Worm (Caenorhabditis elegans) whole organism, L4 larva: ENCODE measurements around the gene nasp-1.

Experiments used
- F10B5.3 ChIP-seq: sonication (generic microtip); optimal IDR thresholded peaks from 2 replicates; lab custom pipeline; 2016; ENCODE audit warnings: mild to moderate bottlenecking, missing genetic modification characterization, missing compliant biosample characterization
- F26F4.8 ChIP-seq: fragments of 200-800 bp; sonication (Bioruptor generic); conservative IDR thresholded peaks from 2 replicates; pipeline ENCODE4 v1.3.6; 2022; ENCODE audit warnings: missing genetic modification characterization, missing compliant biosample characterization
- F37D6.2 ChIP-seq: sonication (generic microtip); optimal IDR thresholded peaks from 2 replicates; lab custom pipeline; 2016; ENCODE audit warnings: mild to moderate bottlenecking, missing genetic modification characterization, missing compliant biosample characterization
- F44E2.7 ChIP-seq: fragments of 200-800 bp; sonication (Bioruptor generic); IDR thresholded peaks from 2 replicates; pipeline ENCODE4 v2.1.2; 2022; ENCODE audit warnings: missing genetic modification characterization, missing compliant biosample characterization
- F49E8.2 ChIP-seq: sonication (generic microtip); optimal IDR thresholded peaks from 2 replicates; lab custom pipeline; 2016; ENCODE audit warnings: missing compliant biosample characterization, mild to moderate bottlenecking, missing genetic modification characterization, borderline replicate concordance
- T26A8.4 ChIP-seq: fragments of 200-800 bp; sonication (Bioruptor generic); IDR thresholded peaks from 2 replicates; pipeline ENCODE4 v1.3.6; 2022; ENCODE audit warnings: missing genetic modification characterization, missing compliant biosample characterization
- Y105C5A.15 ChIP-seq: fragments of 200-800 bp; sonication (Bioruptor generic); IDR thresholded peaks from 2 replicates; pipeline ENCODE4 v1.3.6; 2022; ENCODE audit warnings: missing genetic modification characterization, missing compliant biosample characterization
- ZK337.2 ChIP-seq: fragments of 200-800 bp; sonication (Bioruptor generic); IDR thresholded peaks from 2 replicates; pipeline ENCODE4 v1.3.6; 2022; ENCODE audit warnings: missing genetic modification reagents, missing genetic modification characterization, missing compliant biosample characterization
- arid-1 ChIP-seq: fragments of 200-800 bp; sonication (Bioruptor generic); conservative IDR thresholded peaks from 2 replicates; pipeline ENCODE4 v1.3.6; 2022; ENCODE audit warnings: missing genetic modification reagents, missing genetic modification characterization, missing compliant biosample characterization
- attf-4 ChIP-seq: sonication (generic microtip); optimal IDR thresholded peaks from 3 replicates; lab custom pipeline; 2017; ENCODE audit warnings: missing biosample characterization, missing genetic modification characterization
- ceh-20 ChIP-seq: fragments of 200-800 bp; sonication (Bioruptor generic); IDR thresholded peaks from 2 replicates; pipeline ENCODE4 v1.3.6; 2022; ENCODE audit warnings: missing genetic modification reagents, missing genetic modification characterization, missing compliant biosample characterization
- ceh-62 ChIP-seq: sonication (generic microtip); optimal IDR thresholded peaks from 2 replicates; lab custom pipeline; 2017; ENCODE audit warnings: missing biosample characterization, missing genetic modification characterization
- daf-16 ChIP-seq, 3 experiments: sonication (generic microtip); optimal IDR thresholded peaks; 2 replicates each; lab custom pipeline; 2016 to 2017; ENCODE audit warnings: missing genetic modification characterization in 3 of 3, missing genetic modification reagents in 3 of 3, mild to moderate bottlenecking in 2 of 3, missing compliant biosample characterization in 2 of 3, missing biosample characterization in 1 of 3, moderate library complexity in 1 of 3
- daf-8 ChIP-seq: fragments of 200-800 bp; sonication (Bioruptor generic); IDR thresholded peaks from 2 replicates; pipeline ENCODE4 v1.3.6; 2022; ENCODE audit warnings: missing genetic modification characterization, missing compliant biosample characterization
- dmd-6 ChIP-seq: fragments of 200-800 bp; sonication (Bioruptor generic); IDR thresholded peaks from 2 replicates; pipeline ENCODE4 v1.3.6; 2022; ENCODE audit warnings: missing genetic modification reagents, missing genetic modification characterization, missing compliant biosample characterization
- dpl-1 ChIP-seq: fragments of 150-350 bp; optimal IDR thresholded peaks from 2 replicates; lab custom pipeline; 2014; ENCODE audit warnings: missing biosample characterization, missing genetic modification reagents, missing genetic modification characterization
- dve-1 ChIP-seq: sonication (generic microtip); optimal IDR thresholded peaks from 2 replicates; lab custom pipeline; 2017; ENCODE audit warnings: antibody characterized with exemption, mild to moderate bottlenecking, missing genetic modification characterization, missing compliant biosample characterization; ENCODE audit not compliant: insufficient read depth
- hif-1 ChIP-seq, 2 experiments: sonication (generic microtip); optimal IDR thresholded peaks; 2 replicates each; lab custom pipeline; 2016 to 2017; ENCODE audit warnings: missing compliant biosample characterization in 2 of 2, missing genetic modification characterization in 2 of 2, missing genetic modification reagents in 2 of 2, missing genotype in 2 of 2, mild to moderate bottlenecking in 1 of 2
- hlh-11 ChIP-seq: fragments of 200-800 bp; sonication (Bioruptor generic); optimal IDR thresholded peaks from 2 replicates; lab custom pipeline; 2018; ENCODE audit warnings: mild to moderate bottlenecking, missing genetic modification characterization, missing compliant biosample characterization
- hmg-1.1 ChIP-seq: fragments of 200-800 bp; sonication (Bioruptor generic); IDR thresholded peaks from 2 replicates; pipeline ENCODE4 v1.3.6; 2022; ENCODE audit warnings: missing genetic modification reagents, missing genetic modification characterization, missing compliant biosample characterization
- jun-1 ChIP-seq: fragments of 150-350 bp; optimal IDR thresholded peaks from 2 replicates; lab custom pipeline; 2014; ENCODE audit warnings: missing biosample characterization, missing genetic modification reagents, missing genetic modification characterization
- lin-13 ChIP-seq: fragments of 150-350 bp; optimal IDR thresholded peaks from 2 replicates; lab custom pipeline; 2014; ENCODE audit warnings: missing biosample characterization, missing genetic modification reagents, missing genetic modification characterization
- lin-29 ChIP-seq: fragments of 200-800 bp; sonication (Bioruptor generic); IDR thresholded peaks from 2 replicates; pipeline ENCODE4 v1.3.6; 2022; ENCODE audit warnings: missing genetic modification reagents, missing genetic modification characterization, missing compliant biosample characterization
- lin-38 ChIP-seq: fragments of 200-800 bp; sonication (Bioruptor generic); IDR thresholded peaks from 2 replicates; pipeline ENCODE4 v1.3.6; 2022; ENCODE audit warnings: missing genetic modification reagents, missing genetic modification characterization, missing compliant biosample characterization
- lsy-2 ChIP-seq, 2 experiments: fragments of 150-350 bp in 1 of 2; sonication (generic microtip) in 1 of 2; optimal IDR thresholded peaks; 2 replicates each; lab custom pipeline; 2014 to 2017; ENCODE audit warnings: missing biosample characterization in 2 of 2, missing genetic modification characterization in 2 of 2
- madf-5 ChIP-seq, 2 experiments: fragments of 200-800 bp; sonication (Bioruptor generic); IDR thresholded peaks; 2 replicates each; pipeline ENCODE4 v1.3.6; 2022; ENCODE audit warnings: missing compliant biosample characterization in 2 of 2, missing genetic modification characterization in 2 of 2
- mdl-1 ChIP-seq, 2 experiments: fragments of 150-350 bp in 1 of 2; sonication (generic microtip) in 1 of 2; optimal IDR thresholded peaks; 2 replicates each; lab custom pipeline; 2014 to 2017; ENCODE audit warnings: missing biosample characterization in 2 of 2, missing genetic modification characterization in 2 of 2
- mdt-29 ChIP-seq: fragments of 200-800 bp; sonication (Bioruptor generic); IDR thresholded peaks from 2 replicates; pipeline ENCODE4 v1.3.6; 2022; ENCODE audit warnings: missing genetic modification reagents, missing genetic modification characterization, missing compliant biosample characterization
- mes-2 ChIP-seq: sonication (generic microtip); optimal IDR thresholded peaks from 2 replicates; lab custom pipeline; 2016; ENCODE audit warnings: missing genotype, mild to moderate bottlenecking, missing genetic modification characterization, missing compliant biosample characterization; ENCODE audit not compliant: poor library complexity, severe bottlenecking
- mxl-3 ChIP-seq: fragments of 200-800 bp; sonication (Bioruptor generic); optimal IDR thresholded peaks from 2 replicates; lab custom pipeline; 2018; ENCODE audit warnings: mild to moderate bottlenecking, missing genetic modification characterization, missing compliant biosample characterization
- nhr-10 ChIP-seq: fragments of 150-350 bp; optimal IDR thresholded peaks from 2 replicates; lab custom pipeline; 2014; ENCODE audit warnings: missing biosample characterization, missing genetic modification characterization
- nhr-11 ChIP-seq: fragments of 150-350 bp; optimal IDR thresholded peaks from 2 replicates; lab custom pipeline; 2014; ENCODE audit warnings: missing biosample characterization, missing genetic modification characterization
- nhr-41 ChIP-seq: fragments of 200-800 bp; sonication (Bioruptor generic); IDR thresholded peaks from 2 replicates; pipeline ENCODE4 v1.3.6; 2022; ENCODE audit warnings: missing genetic modification reagents, missing genetic modification characterization, missing compliant biosample characterization
- nhr-48 ChIP-seq: sonication (generic microtip); optimal IDR thresholded peaks from 2 replicates; lab custom pipeline; 2016; ENCODE audit warnings: mild to moderate bottlenecking, missing genetic modification characterization, missing compliant biosample characterization
- nhr-76 ChIP-seq: fragments of 150-350 bp; optimal IDR thresholded peaks from 2 replicates; lab custom pipeline; 2014; ENCODE audit warnings: missing biosample characterization, missing genetic modification characterization
- nhr-77 ChIP-seq: fragments of 150-350 bp; optimal IDR thresholded peaks from 2 replicates; lab custom pipeline; 2014; ENCODE audit warnings: missing biosample characterization, missing genetic modification characterization
- php-3 ChIP-seq: fragments of 200-800 bp; sonication (Bioruptor generic); IDR thresholded peaks from 2 replicates; pipeline ENCODE4 v1.3.6; 2022; ENCODE audit warnings: missing genetic modification reagents, missing genetic modification characterization, missing compliant biosample characterization
- saeg-2 ChIP-seq: fragments of 200-800 bp; sonication (Bioruptor generic); IDR thresholded peaks from 2 replicates; pipeline ENCODE4 v1.3.6; 2022; ENCODE audit warnings: missing genetic modification reagents, missing genetic modification characterization, missing compliant biosample characterization
- set-16 ChIP-seq: fragments of 200-800 bp; sonication (Bioruptor generic); IDR thresholded peaks from 2 replicates; pipeline ENCODE4 v1.3.6; 2022; ENCODE audit warnings: missing genetic modification reagents, missing genetic modification characterization, missing compliant biosample characterization
- skn-1 ChIP-seq: fragments of 150-350 bp; optimal IDR thresholded peaks from 2 replicates; lab custom pipeline; 2014; ENCODE audit warnings: missing biosample characterization, missing genetic modification characterization
- snpc-4 ChIP-seq: fragments of 150-350 bp; optimal IDR thresholded peaks from 2 replicates; lab custom pipeline; 2014; ENCODE audit warnings: missing biosample characterization, missing genetic modification characterization
- tag-97 ChIP-seq: fragments of 200-800 bp; sonication (Bioruptor generic); IDR thresholded peaks from 2 replicates; pipeline ENCODE4 v1.3.6; 2022; ENCODE audit warnings: missing genetic modification characterization, missing compliant biosample characterization
- unc-130 ChIP-seq: sonication (generic microtip); optimal IDR thresholded peaks from 2 replicates; lab custom pipeline; 2016; ENCODE audit warnings: missing genetic modification reagents, missing genetic modification characterization, missing compliant biosample characterization
- unc-62 ChIP-seq, 3 experiments: fragments of 150-350 bp in 1 of 3; sonication (generic microtip); optimal IDR thresholded peaks in 2 of 3; peaks in 1 of 3; 1 replicate in 1 of 3; 2 replicates in 2 of 3; lab custom pipeline; 2014 to 2017; ENCODE audit warnings: missing biosample characterization in 3 of 3, missing genetic modification characterization in 3 of 3, missing genetic modification reagents in 3 of 3, missing genotype in 1 of 3
- zag-1 ChIP-seq: fragments of 150-350 bp; optimal IDR thresholded peaks from 2 replicates; lab custom pipeline; 2014; ENCODE audit warnings: missing biosample characterization, missing genetic modification characterization
- zfp-3 ChIP-seq: fragments of 200-800 bp; sonication (Bioruptor generic); conservative IDR thresholded peaks from 2 replicates; pipeline ENCODE4 v1.3.6; 2022; ENCODE audit warnings: missing genetic modification reagents, missing genetic modification characterization, missing compliant biosample characterization
- ztf-7 ChIP-seq: fragments of 150-350 bp; optimal IDR thresholded peaks from 2 replicates; lab custom pipeline; 2014; ENCODE audit warnings: missing biosample characterization, missing genetic modification characterization

The nasp-1 gene

DNA sequence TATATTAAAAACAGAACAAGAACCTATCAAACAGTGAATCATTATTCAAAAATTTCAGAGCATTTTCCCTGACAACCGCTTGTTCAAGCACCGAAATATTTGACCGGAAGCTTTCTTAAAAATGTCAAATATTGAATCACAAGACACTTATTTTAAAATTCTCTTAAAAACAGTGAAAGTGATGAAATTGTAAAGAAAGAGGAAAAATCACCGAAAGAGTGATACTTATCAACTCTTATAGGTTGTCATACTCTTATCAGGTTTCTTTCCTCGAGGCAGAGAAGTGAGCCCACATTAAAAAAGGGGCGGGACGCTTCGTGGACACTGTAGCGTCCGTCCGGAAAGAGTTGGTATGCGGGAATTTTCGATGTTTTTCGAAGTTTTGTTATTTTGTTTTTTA is 47.4 kb downstream of the nasp-1 start (continued):
- TF ChIP-seq F26F4.8 (no peak), mxl-3 (no peak), snpc-4 (tag; lab: Kevin White, UChicago) (no peak), nhr-76 (tag; lab: Kevin White, UChicago) (no peak), mdt-29 (GFP tag; lab: Robert Waterston, UW) (no peak), nhr-11 (tag; lab: Kevin White, UChicago) (no peak), daf-8 (GFP tag; lab: Robert Waterston, UW) (no peak), tag-97 (GFP tag; lab: Robert Waterston, UW) (no peak), nhr-41 (GFP tag; lab: Robert Waterston, UW) (no peak), unc-62 (GFP tag; optimal IDR thresholded peaks at IDR 0.05 in 1 of 2; lab: Kevin White, UChicago) (peak in 1 of 2 experiments; percentile 20), unc-62 (tag; optimal IDR thresholded peaks at IDR 0.05; lab: Kevin White, UChicago) (no peak), T26A8.4 (no peak), zfp-3 (GFP tag; lab: Robert Waterston, UW) (no peak), ceh-20 (GFP tag; lab: Robert Waterston, UW) (no peak), jun-1 (tag; lab: Kevin White, UChicago) (peak; percentile 16), nhr-10 (peak; percentile 40), mes-2 (tag; lab: Kevin White, UChicago) (no peak)

DNA sequence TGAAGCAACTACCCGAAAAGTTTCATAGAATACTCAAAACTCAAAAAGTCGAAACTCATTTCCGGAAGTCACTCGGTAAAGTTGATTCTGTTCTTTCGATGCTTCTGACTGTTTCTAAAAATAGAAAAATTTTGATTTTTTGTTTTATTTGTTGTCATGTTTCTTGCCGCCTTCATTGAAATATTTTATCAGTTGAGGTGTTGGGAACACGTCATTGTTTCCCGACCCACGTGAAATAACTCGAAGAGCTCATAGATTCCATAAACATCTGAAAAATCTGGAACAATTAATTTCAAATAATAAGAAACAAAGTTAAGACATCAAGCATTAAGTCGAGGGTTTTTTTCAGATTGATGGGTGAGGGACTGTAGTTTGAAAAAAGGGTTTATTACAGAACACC is 48.5 kb downstream of the nasp-1 start:
- TF ChIP-seq daf-16 (GFP tag; optimal IDR thresholded peaks at IDR 0.05; lab: Kevin White, UChicago) (no peak), daf-16 (tag; optimal IDR thresholded peaks at IDR 0.05; lab: Kevin White, UChicago) (peak; percentile 90), unc-130 (GFP tag; lab: Kevin White, UChicago) (no peak), skn-1 (no peak), dmd-6 (peak; percentile 24), php-3 (GFP tag; lab: Robert Waterston, UW) (peak; percentile 6; the same call in 1 of the 2 replicates), nhr-48 (tag; lab: Kevin White, UChicago) (no peak), mdl-1 (tag; optimal IDR thresholded peaks at IDR 0.05; lab: Kevin White, UChicago) (no peak), dpl-1 (no peak), hlh-11 (tag; lab: Kevin White, UChicago) (peak; percentile 33), nhr-77 (no peak), F44E2.7 (GFP tag; lab: Robert Waterston, UW) (no peak), hif-1 (tag; optimal IDR thresholded peaks at IDR 0.05; lab: Kevin White, UChicago) (no peak), lin-13 (GFP tag; lab: Kevin White, UChicago) (no peak), Y105C5A.15 (no peak), hmg-1.1 (GFP tag; lab: Robert Waterston, UW) (no peak), saeg-2 (no peak), lin-38 (GFP tag; lab: Robert Waterston, UW) (no peak), F10B5.3 (tag; lab: Kevin White, UChicago) (no peak), mdt-29 (GFP tag; lab: Robert Waterston, UW) (no peak), zag-1 (tag; lab: Kevin White, UChicago) (no peak), lsy-2 (tag; optimal IDR thresholded peaks at IDR 0.05; lab: Kevin White, UChicago) (no peak), ceh-62 (tag; lab: Kevin White, UChicago) (no peak), nhr-76 (tag; lab: Kevin White, UChicago) (no peak), ZK337.2 (GFP tag; lab: Robert Waterston, UW) (no peak)

DNA sequence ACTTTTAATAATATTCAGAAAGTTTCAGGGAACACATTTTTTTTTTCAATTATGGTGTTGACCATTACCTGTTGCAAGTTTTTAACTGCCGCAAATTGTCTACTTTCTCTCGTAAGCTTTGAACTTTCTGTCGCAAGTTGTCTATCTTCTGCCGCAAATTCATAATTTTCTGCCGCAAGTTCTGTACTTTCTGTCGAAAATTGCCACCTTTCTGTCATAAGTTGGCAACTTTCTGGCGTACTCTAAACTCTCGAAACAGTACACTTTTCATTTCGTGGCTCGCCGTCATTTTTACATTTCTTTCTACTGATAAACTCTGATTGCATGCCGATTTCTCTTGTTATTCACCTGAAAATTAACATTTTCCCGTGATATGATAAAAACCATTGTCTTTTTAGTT is 49.0 kb downstream of the nasp-1 start:
- TF ChIP-seq F37D6.2 (tag; lab: Kevin White, UChicago) (no peak), nhr-76 (tag; lab: Kevin White, UChicago) (no peak), mes-2 (tag; lab: Kevin White, UChicago) (no peak), set-16 (GFP tag; lab: Robert Waterston, UW) (no peak), F49E8.2 (tag; lab: Kevin White, UChicago) (no peak), tag-97 (GFP tag; lab: Robert Waterston, UW) (no peak), ztf-7 (tag; lab: Kevin White, UChicago) (no peak), lin-29 (GFP tag; lab: Robert Waterston, UW) (no peak), daf-16 (GFP tag; optimal IDR thresholded peaks at IDR 0.05; lab: Kevin White, UChicago) (no peak), daf-16 (tag; optimal IDR thresholded peaks at IDR 0.05; lab: Kevin White, UChicago) (peak; percentile 43), attf-4 (tag; lab: Kevin White, UChicago) (no peak), arid-1 (no peak), madf-5 (GFP tag; IDR thresholded peaks at IDR 0.05; lab: Robert Waterston, UW) (no peak), ceh-20 (GFP tag; lab: Robert Waterston, UW) (no peak), dve-1 (tag; lab: Kevin White, UChicago) (peak; percentile 4), daf-8 (GFP tag; lab: Robert Waterston, UW) (no peak), zfp-3 (GFP tag; lab: Robert Waterston, UW) (no peak)
